Worm (Caenorhabditis elegans): Measurements from ENCODE around the gene nspe-1.

nspe-1 gene

ce11 chrII:12574668-12575067 is 46.0 kb downstream of the nspe-1 start, which contains the start of gene Y38E10A.3:
TSS of gene Y38E10A.3 (minus strand) at chrII:12574768.
- TF ChIP-seq lin-13 (tag; optimal IDR thresholded peaks at IDR 0.05) (no peak), flh-1 (GFP tag; optimal IDR thresholded peaks at IDR 0.05) (no peak), M03D4.4 (tag; optimal IDR thresholded peaks at IDR 0.05) (no peak), tbx-8 (GFP tag; optimal IDR thresholded peaks at IDR 0.05) (no peak), unc-120 (tag; optimal IDR thresholded peaks at IDR 0.05; ENCODE audit: poor library complexity, severe bottlenecking) (no peak), lsy-2 (tag; optimal IDR thresholded peaks at IDR 0.05) (no peak), hlh-1 (tag; optimal IDR thresholded peaks at IDR 0.05) (no peak), pha-4 (tag; optimal IDR thresholded peaks at IDR 0.05) (no peak), snpc-4 (tag; optimal IDR thresholded peaks at IDR 0.05) (no peak), nhr-28 (tag; optimal IDR thresholded peaks at IDR 0.05) (no peak), ham-2 (GFP tag; optimal IDR thresholded peaks at IDR 0.05) (no peak), unc-39 (tag; optimal IDR thresholded peaks at IDR 0.05) (no peak), sem-2 (GFP tag; optimal IDR thresholded peaks at IDR 0.05) (no peak), ceh-43 (GFP tag; optimal IDR thresholded peaks at IDR 0.05) (no peak)

ce11 chrII:12573541-12573940 is 47.1 kb downstream of the nspe-1 start, which contains the start of gene Y38E10A.2:
TSS of gene Y38E10A.2 (minus strand) at chrII:12573641.
- TF ChIP-seq nhr-237 (tag; optimal IDR thresholded peaks at IDR 0.05) (no peak), ceh-39 (tag; optimal IDR thresholded peaks at IDR 0.05) (no peak), nhr-12 (tag; optimal IDR thresholded peaks at IDR 0.05) (no peak), pha-4 (tag; optimal IDR thresholded peaks at IDR 0.05) (no peak), elt-3 (tag; optimal IDR thresholded peaks at IDR 0.05) (no peak)

ce11 chrII:12572760-12573159 is 47.9 kb downstream of the nspe-1 start, which contains the start of gene Y38E10A.35:
TSS of gene Y38E10A.35 (minus strand) at chrII:12572860.
- no peak for TF ChIP-seq ceh-43 (GFP tag; optimal IDR thresholded peaks at IDR 0.05)
- no peak for TF ChIP-seq elt-3 (tag; optimal IDR thresholded peaks at IDR 0.05)
- no peak for TF ChIP-seq lin-13 (tag; optimal IDR thresholded peaks at IDR 0.05)
- TF ChIP-seq nhr-2 (tag; optimal IDR thresholded peaks at IDR 0.05) = no peak
- no peak for TF ChIP-seq sem-2 (GFP tag; optimal IDR thresholded peaks at IDR 0.05)
- no peak for TF ChIP-seq lin-32 (GFP tag; optimal IDR thresholded peaks at IDR 0.05)
- no peak for TF ChIP-seq zip-8 (tag; optimal IDR thresholded peaks at IDR 0.05)
- no peak for TF ChIP-seq lsy-2 (tag; optimal IDR thresholded peaks at IDR 0.05)
- TF ChIP-seq unc-120 (tag; optimal IDR thresholded peaks at IDR 0.05; ENCODE audit: poor library complexity, severe bottlenecking) = no peak
- TF ChIP-seq ceh-83 (GFP tag; optimal IDR thresholded peaks at IDR 0.05) = no peak
- no peak for TF ChIP-seq nhr-28 (tag; optimal IDR thresholded peaks at IDR 0.05)
- no peak for TF ChIP-seq blmp-1 (tag; optimal IDR thresholded peaks at IDR 0.05)
- TF ChIP-seq hlh-1 (tag; optimal IDR thresholded peaks at IDR 0.05) = no peak
- no peak for TF ChIP-seq elt-1 (tag; optimal IDR thresholded peaks at IDR 0.05; ENCODE audit: borderline replicate concordance, insufficient read depth)
- no peak for TF ChIP-seq nhr-12 (tag; optimal IDR thresholded peaks at IDR 0.05)
- TF ChIP-seq tbx-8 (GFP tag; optimal IDR thresholded peaks at IDR 0.05) = no peak
- TF ChIP-seq nhr-237 (tag; optimal IDR thresholded peaks at IDR 0.05) = no peak
- TF ChIP-seq mep-1 (tag; optimal IDR thresholded peaks at IDR 0.05) = no peak

Data from whole organism, mixed stage, embryonic.